Fruit fly (Drosophila melanogaster) whole organism, prepupa: ENCODE results near the gene Blimp-1.
A peak's percentile ranks its signal among the peaks of the same experiment; 100 is the strongest.

ENCODE experiments used
- Blimp-1 ChIP-seq: fragments of 200-800 bp; sonication (Bioruptor generic); optimal IDR thresholded peaks from 3 replicates; lab custom pipeline; 2017; ENCODE audit warnings: missing biosample characterization, missing genetic modification characterization, mild to moderate bottlenecking, moderate library complexity, missing genetic modification reagents
- CG10631 ChIP-seq: fragments of 200-800 bp; sonication (Bioruptor generic); optimal IDR thresholded peaks from 2 replicates; lab custom pipeline; 2016; ENCODE audit warnings: missing biosample characterization, missing genetic modification characterization
- CG10669 ChIP-seq: fragments of 200-800 bp; sonication (Bioruptor generic); optimal IDR thresholded peaks from 3 replicates; lab custom pipeline; 2018; ENCODE audit warnings: missing biosample characterization, mild to moderate bottlenecking, missing genetic modification characterization, moderate library complexity
- CG11294 ChIP-seq: fragments of 200-800 bp; sonication (Bioruptor generic); IDR thresholded peaks from 2 replicates; pipeline ENCODE4 v1.3.6; 2022; ENCODE audit warnings: missing biosample characterization, missing genetic modification characterization
- CG11762 ChIP-seq: fragments of 200-800 bp; sonication (Bioruptor generic); optimal IDR thresholded peaks from 3 replicates; lab custom pipeline; 2016; ENCODE audit warnings: missing biosample characterization, missing genetic modification characterization; ENCODE audit not compliant: insufficient read depth
- CG11902 ChIP-seq: fragments of 200-800 bp; sonication (Bioruptor generic); optimal IDR thresholded peaks from 3 replicates; lab custom pipeline; 2016; ENCODE audit warnings: missing biosample characterization, missing genetic modification characterization
- CG15336 ChIP-seq: fragments of 200-800 bp; sonication (Bioruptor generic); IDR thresholded peaks from 2 replicates; pipeline ENCODE4 v1.3.6; 2022; ENCODE audit warnings: missing biosample characterization, missing genetic modification characterization
- CG16779 ChIP-seq: fragments of 200-800 bp; sonication (Bioruptor generic); optimal IDR thresholded peaks from 3 replicates; lab custom pipeline; 2017; ENCODE audit warnings: missing biosample characterization, mild to moderate bottlenecking, missing genetic modification characterization
- CG31627 ChIP-seq: fragments of 200-800 bp; sonication (Bioruptor generic); optimal IDR thresholded peaks from 3 replicates; lab custom pipeline; 2016; ENCODE audit warnings: missing biosample characterization, missing genetic modification characterization
- CG32006 ChIP-seq: fragments of 200-800 bp; sonication (Bioruptor generic); optimal IDR thresholded peaks from 3 replicates; lab custom pipeline; 2017; ENCODE audit warnings: missing biosample characterization, mild to moderate bottlenecking, missing genetic modification characterization
- CG3919 ChIP-seq: fragments of 200-800 bp; sonication (Bioruptor generic); optimal IDR thresholded peaks from 3 replicates; lab custom pipeline; 2016; ENCODE audit warnings: missing biosample characterization, missing genetic modification characterization
- CG4318 ChIP-seq: fragments of 200-800 bp; sonication (Bioruptor generic); optimal IDR thresholded peaks from 3 replicates; lab custom pipeline; 2017; ENCODE audit warnings: missing biosample characterization, mild to moderate bottlenecking, missing genetic modification characterization
- CG6163 ChIP-seq: fragments of 200-800 bp; sonication (Bioruptor generic); IDR thresholded peaks from 3 replicates; pipeline ENCODE4 v1.3.6; 2022; ENCODE audit warnings: missing biosample characterization, missing genetic modification characterization
- CG6276 ChIP-seq: fragments of 200-800 bp; sonication (Bioruptor generic); optimal IDR thresholded peaks from 2 replicates; lab custom pipeline; 2017; ENCODE audit warnings: missing biosample characterization, mild to moderate bottlenecking, missing genetic modification characterization
- CG6792 ChIP-seq: fragments of 200-800 bp; sonication (Bioruptor generic); optimal IDR thresholded peaks from 3 replicates; lab custom pipeline; 2016; ENCODE audit warnings: missing biosample characterization, missing genetic modification characterization
- CG6854 ChIP-seq: fragments of 200-800 bp; sonication (Bioruptor generic); optimal IDR thresholded peaks from 2 replicates; lab custom pipeline; 2017; ENCODE audit warnings: missing biosample characterization, mild to moderate bottlenecking, missing genetic modification characterization
- CG8319 ChIP-seq: fragments of 200-800 bp; sonication (Bioruptor generic); optimal IDR thresholded peaks from 3 replicates; lab custom pipeline; 2016; ENCODE audit warnings: missing biosample characterization, missing genetic modification characterization
- CG8632 ChIP-seq: fragments of 200-800 bp; sonication (Bioruptor generic); optimal IDR thresholded peaks from 3 replicates; lab custom pipeline; 2016; ENCODE audit warnings: missing biosample characterization, missing genetic modification characterization
- CG9139 ChIP-seq: fragments of 200-800 bp; sonication (Bioruptor generic); optimal IDR thresholded peaks from 3 replicates; lab custom pipeline; 2017; ENCODE audit warnings: missing biosample characterization, mild to moderate bottlenecking, missing genetic modification characterization
- Eip75B ChIP-seq: fragments of 200-800 bp; sonication (Bioruptor generic); optimal IDR thresholded peaks from 3 replicates; lab custom pipeline; 2016; ENCODE audit warnings: missing biosample characterization, missing genetic modification characterization
- Eip78C ChIP-seq: fragments of 200-800 bp; sonication (Bioruptor generic); peaks from one replicate; lab custom pipeline; 2016; ENCODE audit warnings: missing biosample characterization, missing genetic modification characterization
- Eip93F ChIP-seq: fragments of 200-800 bp; sonication (Bioruptor generic); optimal IDR thresholded peaks from 2 replicates; lab custom pipeline; 2016; ENCODE audit warnings: missing biosample characterization, mild to moderate bottlenecking, missing genetic modification characterization
- Ets21C ChIP-seq: fragments of 200-800 bp; sonication (Bioruptor generic); optimal IDR thresholded peaks from 3 replicates; lab custom pipeline; 2016; ENCODE audit warnings: missing biosample characterization, missing genetic modification characterization
- Ets96B ChIP-seq: fragments of 200-800 bp; optimal IDR thresholded peaks from 2 replicates; lab custom pipeline; 2019; ENCODE audit warnings: missing biosample characterization, mild to moderate bottlenecking, missing genetic modification characterization, moderate library complexity
- Hr38 ChIP-seq: sonication (Bioruptor generic); optimal IDR thresholded peaks from 2 replicates; lab custom pipeline; 2016; ENCODE audit warnings: missing biosample characterization, missing genetic modification characterization
- Hr39 ChIP-seq: fragments of 200-800 bp; sonication (Bioruptor generic); optimal IDR thresholded peaks from 2 replicates; lab custom pipeline; 2016; ENCODE audit warnings: missing biosample characterization, missing genetic modification characterization
- Hr4 ChIP-seq: fragments of 200-800 bp; sonication (Bioruptor generic); optimal IDR thresholded peaks from 3 replicates; lab custom pipeline; 2016; ENCODE audit warnings: missing biosample characterization, missing genetic modification characterization
- Met ChIP-seq: fragments of 200-800 bp; sonication (Bioruptor generic); optimal IDR thresholded peaks from 3 replicates; lab custom pipeline; 2016; ENCODE audit warnings: missing biosample characterization, missing genetic modification characterization
- OdsH ChIP-seq: fragments of 200-800 bp; sonication (Bioruptor generic); optimal IDR thresholded peaks from 3 replicates; lab custom pipeline; 2016; ENCODE audit warnings: missing biosample characterization, missing genetic modification characterization
- Smox ChIP-seq: fragments of 200-800 bp; sonication (Bioruptor generic); optimal IDR thresholded peaks from 3 replicates; lab custom pipeline; 2016; ENCODE audit warnings: missing biosample characterization, missing genetic modification characterization
- Sox14 ChIP-seq: fragments of 200-800 bp; sonication (Bioruptor generic); optimal IDR thresholded peaks from 3 replicates; lab custom pipeline; 2016; ENCODE audit warnings: missing biosample characterization, missing genetic modification characterization
- Sox15 ChIP-seq: fragments of 200-800 bp; sonication (Bioruptor generic); optimal IDR thresholded peaks from 3 replicates; lab custom pipeline; 2016; ENCODE audit warnings: missing biosample characterization, missing genetic modification characterization
- achi ChIP-seq: fragments of 200-800 bp; sonication (Bioruptor generic); optimal IDR thresholded peaks from 3 replicates; lab custom pipeline; 2016; ENCODE audit warnings: missing biosample characterization, missing genetic modification characterization
- acj6 ChIP-seq: fragments of 200-800 bp; sonication (Bioruptor generic); optimal IDR thresholded peaks from 3 replicates; lab custom pipeline; 2016; ENCODE audit warnings: missing biosample characterization, missing genetic modification characterization
- cyc ChIP-seq: fragments of 200-800 bp; sonication (Bioruptor generic); optimal IDR thresholded peaks from 3 replicates; lab custom pipeline; 2016; ENCODE audit warnings: missing biosample characterization, missing genetic modification characterization
- dac ChIP-seq: fragments of 200-800 bp; sonication (Bioruptor generic); optimal IDR thresholded peaks from 2 replicates; lab custom pipeline; 2017; ENCODE audit warnings: missing biosample characterization, mild to moderate bottlenecking, missing genetic modification characterization
- dsx ChIP-seq: fragments of 200-800 bp; optimal IDR thresholded peaks from 3 replicates; lab custom pipeline; 2019; ENCODE audit warnings: missing biosample characterization, mild to moderate bottlenecking, missing genetic modification characterization, moderate library complexity; ENCODE audit not compliant: poor library complexity, severe bottlenecking
- fd59A ChIP-seq: fragments of 200-800 bp; sonication (Bioruptor generic); optimal IDR thresholded peaks from 2 replicates; lab custom pipeline; 2017; ENCODE audit warnings: missing biosample characterization, mild to moderate bottlenecking, missing genetic modification characterization, missing genetic modification reagents
- fd85E ChIP-seq: fragments of 200-800 bp; sonication (Bioruptor generic); optimal IDR thresholded peaks from 3 replicates; lab custom pipeline; 2016; ENCODE audit warnings: missing biosample characterization, missing genetic modification characterization
- fkh ChIP-seq: fragments of 200-800 bp; sonication (Bioruptor generic); optimal IDR thresholded peaks from 3 replicates; lab custom pipeline; 2017; ENCODE audit warnings: missing biosample characterization, mild to moderate bottlenecking, missing genetic modification characterization, moderate library complexity
- lz ChIP-seq: fragments of 200-800 bp; sonication (Bioruptor generic); optimal IDR thresholded peaks from 3 replicates; lab custom pipeline; 2016; ENCODE audit warnings: missing biosample characterization, missing genetic modification characterization
- salr ChIP-seq, 2 experiments: fragments of 200-800 bp; sonication (Bioruptor generic); optimal IDR thresholded peaks; 3 replicates each; lab custom pipeline; 2016 to 2018; ENCODE audit warnings: missing biosample characterization in 2 of 2, missing genetic modification characterization in 2 of 2, mild to moderate bottlenecking in 1 of 2
- ss ChIP-seq, 2 experiments: fragments of 200-800 bp; sonication (Bioruptor generic); optimal IDR thresholded peaks; 2 replicates in 1 of 2; 3 replicates in 1 of 2; lab custom pipeline; 2017 to 2018; ENCODE audit warnings: mild to moderate bottlenecking in 2 of 2, missing biosample characterization in 2 of 2, missing genetic modification characterization in 2 of 2, moderate library complexity in 1 of 2
- svp ChIP-seq: fragments of 200-800 bp; sonication (Bioruptor generic); peaks from one replicate; lab custom pipeline; 2016; ENCODE audit warnings: missing biosample characterization, missing genetic modification characterization
- topi ChIP-seq: fragments of 200-800 bp; sonication (Bioruptor generic); optimal IDR thresholded peaks from 3 replicates; lab custom pipeline; 2016; ENCODE audit warnings: missing biosample characterization, missing genetic modification characterization
- vri ChIP-seq: fragments of 200-800 bp; sonication (Bioruptor generic); optimal IDR thresholded peaks from 3 replicates; lab custom pipeline; 2016; ENCODE audit warnings: missing biosample characterization, mild to moderate bottlenecking, missing genetic modification characterization

Blimp-1 gene

dm6 chr3L:5634188-5634894, 3.6 kb downstream of the Blimp-1 start (continued):
- no peak for TF ChIP-seq OdsH (GFP tag; lab: Kevin White, UChicago)
- TF ChIP-seq CG3919 = no peak
- TF ChIP-seq CG4318 = no peak
- TF ChIP-seq CG6276 (GFP tag; lab: Kevin White, UChicago) = no peak
- no peak for TF ChIP-seq Hr38 (GFP tag; lab: Kevin White, UChicago)
- TF ChIP-seq CG6163 (GFP tag; lab: Robert Waterston, UW) = 0 out of 3 replicates have a peak, but pooled peaks have one; percentile 7
- no peak for TF ChIP-seq dac
- TF ChIP-seq vri (GFP tag; lab: Kevin White, UChicago) = peak; percentile 19
- TF ChIP-seq CG11902 = no peak
- no peak for TF ChIP-seq lz (GFP tag; lab: Kevin White, UChicago)
- peak; percentile 59 for TF ChIP-seq dsx (GFP tag; lab: Kevin White, UChicago)
- TF ChIP-seq fd59A (GFP tag; lab: Kevin White, UChicago) = no peak
- TF ChIP-seq CG16779 = no peak
- no peak for TF ChIP-seq Hr4
- no peak for TF ChIP-seq CG9139 (GFP tag; lab: Kevin White, UChicago)
- no peak for TF ChIP-seq acj6 (GFP tag; lab: Kevin White, UChicago)
- no peak for TF ChIP-seq Sox15 (GFP tag; lab: Kevin White, UChicago)
- no peak for TF ChIP-seq salr (GFP tag; optimal IDR thresholded peaks at IDR 0.05; lab: Kevin White, UChicago)
- no peak for TF ChIP-seq CG8319
- no peak for TF ChIP-seq CG31627 (GFP tag; lab: Kevin White, UChicago)
- TF ChIP-seq topi = no peak
- peak; percentile 56 for TF ChIP-seq achi (GFP tag; lab: Kevin White, UChicago)
- no peak for TF ChIP-seq Sox14 (GFP tag; lab: Kevin White, UChicago)
- TF ChIP-seq cyc (GFP tag; lab: Kevin White, UChicago) = no peak
- TF ChIP-seq CG6792 = no peak
- no peak for TF ChIP-seq fd85E (GFP tag; lab: Kevin White, UChicago)
- no peak for TF ChIP-seq CG10669 (GFP tag; lab: Kevin White, UChicago)
- no peak for TF ChIP-seq svp (GFP tag; lab: Kevin White, UChicago)
- no peak for TF ChIP-seq CG8632
- no peak for TF ChIP-seq CG15336 (GFP tag; lab: Robert Waterston, UW)
- TF ChIP-seq Smox (GFP tag; lab: Kevin White, UChicago) = no peak
- TF ChIP-seq Ets96B (tag; lab: Kevin White, UChicago) = no peak

- TF ChIP-seq CG15336 (GFP tag; lab: Robert Waterston, UW) (peak; percentile 56), Hr39 (GFP tag; lab: Kevin White, UChicago) (peak; percentile 18), CG11762 (GFP tag; lab: Kevin White, UChicago) (peak; percentile 14), CG4318 (peak; percentile 6), lz (GFP tag; lab: Kevin White, UChicago) (peak; percentile 19), CG6276 (GFP tag; lab: Kevin White, UChicago) (no peak), fd85E (GFP tag; lab: Kevin White, UChicago) (no peak), Eip93F (no peak), CG31627 (GFP tag; lab: Kevin White, UChicago) (peak; percentile 3), Ets96B (tag; lab: Kevin White, UChicago) (peak; percentile 53), Hr4 (peak; percentile 54), Blimp-1 (GFP tag; lab: Kevin White, UChicago) (no peak), dsx (GFP tag; lab: Kevin White, UChicago) (peak; percentile 9), CG8632 (peak; percentile 7), CG32006 (GFP tag; lab: Kevin White, UChicago) (peak; percentile 55), ss (GFP tag; optimal IDR thresholded peaks at IDR 0.05; lab: Kevin White, UChicago) (peak in 1 of 2 experiments; percentile 41), achi (GFP tag; lab: Kevin White, UChicago) (peak; percentile 27), Eip78C (GFP tag; lab: Kevin White, UChicago) (peak; percentile 67), Ets21C (no peak), CG11294 (GFP tag; lab: Robert Waterston, UW) (no peak), Hr38 (GFP tag; lab: Kevin White, UChicago) (no peak), Met (peak; percentile 4), svp (GFP tag; lab: Kevin White, UChicago) (peak; percentile 50), topi (peak; percentile 8), fkh (no peak), CG6854 (GFP tag; lab: Kevin White, UChicago) (no peak), CG10631 (GFP tag; lab: Kevin White, UChicago) (peak; percentile 64), Eip75B (peak; percentile 7), OdsH (GFP tag; lab: Kevin White, UChicago) (peak; percentile 52), Sox15 (GFP tag; lab: Kevin White, UChicago) (peak; percentile 21)
Measured at dm6 chr3L:5635237-5636025, 4.6 kb downstream of the Blimp-1 start.
